Fruit fly (Drosophila melanogaster) whole organism: ENCODE measurements around the gene Sps2.

ENCODE experiments used
- Dll ChIP-seq: fragments of >200 bp; optimal IDR thresholded peaks from 2 replicates; lab custom pipeline; 2017
- EcR ChIP-seq, 2 experiments: fragments of >200 bp; optimal IDR thresholded peaks; 2 replicates each; lab custom pipeline; 2017; ENCODE audit warnings: missing biosample characterization in 2 of 2, missing genetic modification characterization in 2 of 2, missing genetic modification reagents in 2 of 2
- psq ChIP-seq: fragments of >200 bp; optimal IDR thresholded peaks from 2 replicates; lab custom pipeline; 2017
- usp ChIP-seq: fragments of >200 bp; optimal IDR thresholded peaks from 2 replicates; lab custom pipeline; 2017; ENCODE audit warnings: missing biosample characterization, missing genetic modification characterization, mixed read lengths

DNA sequence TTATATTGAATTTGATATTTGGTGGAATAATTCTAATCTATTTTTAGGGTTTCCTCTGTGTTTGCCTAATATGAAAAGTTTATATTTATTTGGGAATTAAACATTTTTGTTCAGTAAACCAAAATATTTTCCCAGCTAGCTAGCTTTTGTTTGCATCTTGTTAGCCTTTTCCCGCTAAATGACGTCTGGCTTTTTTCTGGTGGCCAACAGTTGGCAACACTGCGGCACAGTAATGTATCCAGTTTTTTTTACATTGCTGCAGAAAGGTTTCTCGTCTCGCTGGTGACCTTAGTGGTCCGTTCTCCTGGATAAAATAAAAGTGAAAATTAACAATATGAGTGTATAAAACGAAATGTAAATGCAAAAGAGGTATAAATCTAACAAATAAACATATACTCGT is 21.8 kb downstream of the Sps2 start, which contains the start of gene lft:
- TF ChIP-seq usp (GFP tag; lab: Kevin White, UChicago) (no peak), psq (lab: Kevin White, UChicago) (no peak), Dll (lab: Kevin White, UChicago) (no peak), EcR (GFP tag; optimal IDR thresholded peaks at IDR 0.05; lab: Kevin White, UChicago) (no peak)
